Worm (Caenorhabditis elegans) whole organism, L4 larva: ENCODE results near the gene gcst-1.
A peak's percentile ranks its signal among the peaks of the same experiment; 100 is the strongest.

ENCODE experiments used
- F26F4.8 ChIP-seq: fragments of 200-800 bp; sonication (Bioruptor generic); conservative IDR thresholded peaks from 2 replicates; pipeline ENCODE4 v1.3.6; 2022; ENCODE audit warnings: missing genetic modification characterization, missing compliant biosample characterization
- F37D6.2 ChIP-seq: sonication (generic microtip); optimal IDR thresholded peaks from 2 replicates; lab custom pipeline; 2016; ENCODE audit warnings: mild to moderate bottlenecking, missing genetic modification characterization, missing compliant biosample characterization
- R02D3.7 ChIP-seq: fragments of 150-350 bp; sonication (generic microtip); optimal IDR thresholded peaks from 3 replicates; lab custom pipeline; 2014; ENCODE audit warnings: missing biosample characterization, missing genetic modification characterization
- T26A8.4 ChIP-seq: fragments of 200-800 bp; sonication (Bioruptor generic); IDR thresholded peaks from 2 replicates; pipeline ENCODE4 v1.3.6; 2022; ENCODE audit warnings: missing genetic modification characterization, missing compliant biosample characterization
- Y105C5A.15 ChIP-seq: fragments of 200-800 bp; sonication (Bioruptor generic); IDR thresholded peaks from 2 replicates; pipeline ENCODE4 v1.3.6; 2022; ENCODE audit warnings: missing genetic modification characterization, missing compliant biosample characterization
- Y48G9A.11 ChIP-seq: fragments of 200-800 bp; sonication (Bioruptor generic); IDR thresholded peaks from 2 replicates; pipeline ENCODE4 v1.3.6; 2022; ENCODE audit warnings: missing genetic modification reagents, missing genetic modification characterization, missing compliant biosample characterization
- Y75B8A.6 ChIP-seq: fragments of 200-800 bp; sonication (Bioruptor generic); IDR thresholded peaks from 2 replicates; pipeline ENCODE4 v1.3.6; 2022; ENCODE audit warnings: missing genetic modification reagents, missing genetic modification characterization, missing compliant biosample characterization
- aha-1 ChIP-seq: fragments of 150-350 bp; peaks from one replicate; lab custom pipeline; 2014; ENCODE audit warnings: missing biosample characterization, missing genetic modification characterization
- arid-1 ChIP-seq: fragments of 200-800 bp; sonication (Bioruptor generic); conservative IDR thresholded peaks from 2 replicates; pipeline ENCODE4 v1.3.6; 2022; ENCODE audit warnings: missing genetic modification reagents, missing genetic modification characterization, missing compliant biosample characterization
- ceh-62 ChIP-seq: sonication (generic microtip); optimal IDR thresholded peaks from 2 replicates; lab custom pipeline; 2017; ENCODE audit warnings: missing biosample characterization, missing genetic modification characterization
- ces-1 ChIP-seq: fragments of 150-350 bp; sonication (generic microtip); optimal IDR thresholded peaks from 4 replicates; lab custom pipeline; 2014; ENCODE audit warnings: missing biosample characterization, missing genetic modification reagents, missing genetic modification characterization
- ctbp-1 ChIP-seq: fragments of 200-800 bp; sonication (Bioruptor generic); IDR thresholded peaks from 2 replicates; pipeline ENCODE4 v1.3.6; 2022; ENCODE audit warnings: missing genetic modification reagents, missing genetic modification characterization, missing compliant biosample characterization
- dmd-6 ChIP-seq: fragments of 200-800 bp; sonication (Bioruptor generic); IDR thresholded peaks from 2 replicates; pipeline ENCODE4 v1.3.6; 2022; ENCODE audit warnings: missing genetic modification reagents, missing genetic modification characterization, missing compliant biosample characterization
- dpl-1 ChIP-seq: fragments of 150-350 bp; optimal IDR thresholded peaks from 2 replicates; lab custom pipeline; 2014; ENCODE audit warnings: missing biosample characterization, missing genetic modification reagents, missing genetic modification characterization
- dve-1 ChIP-seq: sonication (generic microtip); optimal IDR thresholded peaks from 2 replicates; lab custom pipeline; 2017; ENCODE audit warnings: antibody characterized with exemption, mild to moderate bottlenecking, missing genetic modification characterization, missing compliant biosample characterization; ENCODE audit not compliant: insufficient read depth
- egl-43 ChIP-seq: fragments of 200-800 bp; sonication (Bioruptor generic); IDR thresholded peaks from 2 replicates; pipeline ENCODE4 v1.3.6; 2022; ENCODE audit warnings: missing genetic modification reagents, missing genetic modification characterization, missing compliant biosample characterization
- fkh-10 ChIP-seq: fragments of 150-350 bp; optimal IDR thresholded peaks from 2 replicates; lab custom pipeline; 2014; ENCODE audit warnings: missing biosample characterization, missing genetic modification reagents, missing genetic modification characterization
- fos-1 ChIP-seq: fragments of 150-350 bp; optimal IDR thresholded peaks from 2 replicates; lab custom pipeline; 2014; ENCODE audit warnings: missing biosample characterization, missing genetic modification characterization
- gei-8 ChIP-seq: fragments of 200-800 bp; sonication (Bioruptor generic); optimal IDR thresholded peaks from 2 replicates; lab custom pipeline; 2018; ENCODE audit warnings: mild to moderate bottlenecking, missing genetic modification characterization, missing compliant biosample characterization
- hif-1 ChIP-seq, 2 experiments: sonication (generic microtip); optimal IDR thresholded peaks; 2 replicates each; lab custom pipeline; 2016 to 2017; ENCODE audit warnings: missing compliant biosample characterization in 2 of 2, missing genetic modification characterization in 2 of 2, missing genetic modification reagents in 2 of 2, missing genotype in 2 of 2, mild to moderate bottlenecking in 1 of 2
- lim-7 ChIP-seq: fragments of 200-800 bp; sonication (Bioruptor generic); IDR thresholded peaks from 2 replicates; pipeline ENCODE4 v1.3.6; 2022; ENCODE audit warnings: missing genetic modification characterization, missing compliant biosample characterization
- lin-1 ChIP-seq: fragments of 200-800 bp; sonication (Bioruptor generic); IDR thresholded peaks from 2 replicates; pipeline ENCODE4 v1.3.6; 2022; ENCODE audit warnings: missing genetic modification reagents, missing genetic modification characterization, missing compliant biosample characterization
- lin-13 ChIP-seq: fragments of 150-350 bp; optimal IDR thresholded peaks from 2 replicates; lab custom pipeline; 2014; ENCODE audit warnings: missing biosample characterization, missing genetic modification reagents, missing genetic modification characterization
- lin-29 ChIP-seq: fragments of 200-800 bp; sonication (Bioruptor generic); IDR thresholded peaks from 2 replicates; pipeline ENCODE4 v1.3.6; 2022; ENCODE audit warnings: missing genetic modification reagents, missing genetic modification characterization, missing compliant biosample characterization
- lin-39 ChIP-seq: fragments of 150-350 bp; optimal IDR thresholded peaks from 2 replicates; lab custom pipeline; 2014; ENCODE audit warnings: missing biosample characterization, missing genetic modification reagents, missing genetic modification characterization
- lir-3 ChIP-seq: sonication (generic microtip); optimal IDR thresholded peaks from 2 replicates; lab custom pipeline; 2016; ENCODE audit warnings: mild to moderate bottlenecking, missing genetic modification characterization, missing compliant biosample characterization
- mep-1 ChIP-seq: fragments of 150-350 bp; sonication (generic microtip); optimal IDR thresholded peaks from 3 replicates; lab custom pipeline; 2014; ENCODE audit warnings: missing biosample characterization, missing genetic modification characterization
- mxl-3 ChIP-seq: fragments of 200-800 bp; sonication (Bioruptor generic); optimal IDR thresholded peaks from 2 replicates; lab custom pipeline; 2018; ENCODE audit warnings: mild to moderate bottlenecking, missing genetic modification characterization, missing compliant biosample characterization
- nhr-10 ChIP-seq: fragments of 150-350 bp; optimal IDR thresholded peaks from 2 replicates; lab custom pipeline; 2014; ENCODE audit warnings: missing biosample characterization, missing genetic modification characterization
- nhr-102 ChIP-seq: sonication (generic microtip); optimal IDR thresholded peaks from 2 replicates; lab custom pipeline; 2016; ENCODE audit warnings: mild to moderate bottlenecking, missing genetic modification characterization, moderate library complexity, missing compliant biosample characterization
- nhr-25 ChIP-seq: sonication (generic microtip); optimal IDR thresholded peaks from 2 replicates; lab custom pipeline; 2017; ENCODE audit warnings: missing genetic modification characterization, mild to moderate bottlenecking, missing compliant biosample characterization, antibody characterized with exemption, moderate library complexity, borderline replicate concordance; ENCODE audit not compliant: insufficient read depth
- nhr-76 ChIP-seq: fragments of 150-350 bp; optimal IDR thresholded peaks from 2 replicates; lab custom pipeline; 2014; ENCODE audit warnings: missing biosample characterization, missing genetic modification characterization
- pha-4 ChIP-seq, 2 experiments: fragments of 150-350 bp in 1 of 2; fragments of 200-800 bp in 1 of 2; sonication (Bioruptor generic) in 1 of 2; IDR thresholded peaks in 1 of 2; optimal IDR thresholded peaks in 1 of 2; 2 replicates each; pipeline versions ENCODE4 v1.3.6 to Lab custom; 2014 to 2022; ENCODE audit warnings: missing genetic modification characterization in 2 of 2, missing genetic modification reagents in 2 of 2, missing biosample characterization in 1 of 2, missing compliant biosample characterization in 1 of 2
- saeg-2 ChIP-seq: fragments of 200-800 bp; sonication (Bioruptor generic); IDR thresholded peaks from 2 replicates; pipeline ENCODE4 v1.3.6; 2022; ENCODE audit warnings: missing genetic modification reagents, missing genetic modification characterization, missing compliant biosample characterization
- set-16 ChIP-seq: fragments of 200-800 bp; sonication (Bioruptor generic); IDR thresholded peaks from 2 replicates; pipeline ENCODE4 v1.3.6; 2022; ENCODE audit warnings: missing genetic modification reagents, missing genetic modification characterization, missing compliant biosample characterization
- skn-1 ChIP-seq: fragments of 150-350 bp; optimal IDR thresholded peaks from 2 replicates; lab custom pipeline; 2014; ENCODE audit warnings: missing biosample characterization, missing genetic modification characterization
- snpc-4 ChIP-seq: fragments of 150-350 bp; optimal IDR thresholded peaks from 2 replicates; lab custom pipeline; 2014; ENCODE audit warnings: missing biosample characterization, missing genetic modification characterization
- unc-130 ChIP-seq: sonication (generic microtip); optimal IDR thresholded peaks from 2 replicates; lab custom pipeline; 2016; ENCODE audit warnings: missing genetic modification reagents, missing genetic modification characterization, missing compliant biosample characterization
- unc-62 ChIP-seq, 3 experiments: fragments of 150-350 bp in 1 of 3; sonication (generic microtip); optimal IDR thresholded peaks in 2 of 3; peaks in 1 of 3; 1 replicate in 1 of 3; 2 replicates in 2 of 3; lab custom pipeline; 2014 to 2017; ENCODE audit warnings: missing biosample characterization in 3 of 3, missing genetic modification characterization in 3 of 3, missing genetic modification reagents in 3 of 3, missing genotype in 1 of 3
- zip-11 ChIP-seq: fragments of 200-800 bp; sonication (Bioruptor generic); IDR thresholded peaks from 2 replicates; pipeline ENCODE4 v1.3.6; 2022; ENCODE audit warnings: missing genetic modification characterization, missing compliant biosample characterization
- zip-2 ChIP-seq: fragments of 150-350 bp; optimal IDR thresholded peaks from 2 replicates; lab custom pipeline; 2014; ENCODE audit warnings: missing biosample characterization, missing genetic modification characterization
- ztf-7 ChIP-seq: fragments of 150-350 bp; optimal IDR thresholded peaks from 2 replicates; lab custom pipeline; 2014; ENCODE audit warnings: missing biosample characterization, missing genetic modification characterization

The gcst-1 gene

ce11 chrV:5704467-5704866, 8.3 kb upstream of the gcst-1 start:
- TF ChIP-seq nhr-10 (tag; lab: Kevin White, UChicago) (no peak), lin-39 (tag; lab: Kevin White, UChicago) (no peak), T26A8.4 (no peak), dve-1 (no peak), Y48G9A.11 (no peak), nhr-25 (tag; lab: Kevin White, UChicago) (no peak), ztf-7 (tag; lab: Kevin White, UChicago) (no peak), dmd-6 (GFP tag; lab: Robert Waterston, UW) (no peak), mxl-3 (no peak)
- TF ChIP-seq, all 104 proteins: peak for 0

DNA sequence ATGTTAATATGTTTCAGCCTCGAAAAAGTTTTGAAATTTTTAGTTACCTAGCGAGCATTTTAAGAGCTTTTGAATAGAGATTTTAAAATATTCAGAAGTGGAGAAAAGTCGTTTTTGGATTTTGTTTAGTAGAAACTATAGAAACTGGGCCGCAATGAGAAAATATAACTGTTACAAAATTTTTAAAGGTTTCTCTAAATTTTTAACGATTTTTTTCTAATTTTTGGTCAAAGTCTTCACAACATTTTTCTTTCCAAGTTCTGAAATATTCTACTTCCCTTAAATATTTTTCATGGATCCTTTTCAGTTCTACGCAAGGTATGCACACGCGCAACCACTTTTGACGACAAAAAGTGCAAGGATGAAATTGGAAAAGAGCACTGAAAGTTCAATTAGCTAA, 7.2 kb upstream of the gcst-1 start, which contains the start of gene peli-1:
peli-1 (plus strand) TSS at position 301 of the 400 bp plus-strand sequence.
- TF ChIP-seq ceh-62 (tag; lab: Kevin White, UChicago) (no peak), ces-1 (GFP tag; lab: Kevin White, UChicago) (no peak), aha-1 (tag; lab: Kevin White, UChicago) (peak; percentile 47)

ce11 chrV:5708331-5708730, 4.4 kb upstream of the gcst-1 start:
- TF ChIP-seq Y75B8A.6 (GFP tag; lab: Robert Waterston, UW) = no peak
- TF ChIP-seq unc-62 (GFP tag; optimal IDR thresholded peaks at IDR 0.05 in 1 of 2; lab: Kevin White, UChicago) = peak in 1 of 2 experiments; percentile 52
- no peak for TF ChIP-seq unc-62 (tag; optimal IDR thresholded peaks at IDR 0.05; lab: Kevin White, UChicago)

DNA sequence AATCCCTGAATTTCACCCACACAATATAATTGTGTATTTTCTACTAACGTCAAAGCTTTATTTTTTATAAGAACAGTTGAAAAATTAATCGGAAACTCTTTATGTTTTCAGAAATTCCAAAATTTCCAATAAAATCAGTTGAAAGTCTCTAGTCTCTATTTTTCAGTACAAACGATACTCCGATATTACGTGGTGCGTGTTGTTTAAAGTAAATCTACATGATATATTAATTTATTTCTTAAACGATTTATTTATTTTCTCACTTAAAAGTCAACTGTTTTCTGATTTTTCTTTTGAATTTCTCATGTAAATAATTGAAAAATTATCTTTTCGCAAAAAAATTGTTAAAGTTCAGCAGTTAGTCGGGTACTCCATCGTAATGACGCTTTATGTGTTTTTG, 539 bp upstream of the gcst-1 start:
- TF ChIP-seq fkh-10 (GFP tag; lab: Kevin White, UChicago) (no peak), dpl-1 (GFP tag; lab: Kevin White, UChicago) (no peak), hif-1 (tag; optimal IDR thresholded peaks at IDR 0.05; lab: Kevin White, UChicago) (no peak), Y48G9A.11 (peak; percentile 88), snpc-4 (tag; lab: Kevin White, UChicago) (no peak), Y105C5A.15 (GFP tag; lab: Robert Waterston, UW) (no peak), egl-43 (GFP tag; lab: Robert Waterston, UW) (no peak), nhr-76 (no peak), nhr-102 (tag; lab: Kevin White, UChicago) (no peak), T26A8.4 (no peak), R02D3.7 (tag; lab: Kevin White, UChicago) (peak; percentile 54), nhr-25 (tag; lab: Kevin White, UChicago) (no peak), lim-7 (GFP tag; lab: Robert Waterston, UW) (no peak), fos-1 (tag; lab: Kevin White, UChicago) (no peak), lin-1 (no peak), saeg-2 (GFP tag; lab: Robert Waterston, UW) (no peak), lin-29 (GFP tag; lab: Robert Waterston, UW) (no peak)

DNA sequence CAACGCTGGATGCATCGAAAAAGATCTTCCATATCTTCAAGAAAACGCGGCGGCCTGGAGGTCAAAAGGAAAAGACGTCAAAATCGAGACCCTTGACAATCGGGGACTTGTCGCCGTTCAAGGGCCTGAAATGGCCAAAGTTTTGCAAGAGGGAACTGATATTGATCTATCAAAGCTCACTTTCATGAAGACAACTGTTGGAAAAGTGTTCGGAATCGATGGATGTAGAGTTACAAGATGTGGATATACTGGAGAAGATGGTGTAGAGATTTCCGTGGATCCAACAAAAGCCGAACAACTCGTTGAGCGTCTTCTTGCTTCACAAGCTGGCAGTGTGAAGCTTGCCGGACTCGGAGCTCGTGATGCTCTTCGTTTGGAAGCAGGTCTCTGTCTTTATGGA, 782 bp downstream of the gcst-1 start:
- no peak for TF ChIP-seq mxl-3
- no peak for TF ChIP-seq lin-1
- TF ChIP-seq aha-1 (tag; lab: Kevin White, UChicago) = peak; percentile 96

DNA sequence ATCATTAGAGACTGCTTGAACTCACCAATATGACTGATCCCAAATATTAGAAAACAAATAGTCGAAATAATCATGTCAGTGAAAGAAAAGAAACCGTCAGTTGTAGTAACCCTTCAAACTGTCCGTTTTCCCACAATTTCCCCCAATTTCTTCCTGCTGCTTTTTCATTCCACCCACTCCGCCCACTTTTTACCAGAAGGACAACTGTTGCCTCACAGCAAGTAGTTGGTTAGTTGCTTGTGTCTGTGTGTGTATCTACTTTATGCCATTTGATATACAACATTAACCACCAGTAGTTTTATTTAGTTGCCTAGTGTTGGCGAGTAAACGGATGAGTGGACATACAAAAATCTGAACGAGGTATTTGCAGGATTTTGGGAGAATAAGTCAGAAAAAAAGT, 3.8 kb downstream of the gcst-1 start, which contains the start of gene K09H11.9:
K09H11.9 (minus strand) TSS at position 101 of the 400 bp plus-strand sequence.
- TF ChIP-seq ctbp-1 (no peak), set-16 (GFP tag; lab: Robert Waterston, UW) (no peak), Y48G9A.11 (no peak), pha-4 (GFP tag; IDR thresholded peaks at IDR 0.05; lab: Robert Waterston, UW) (no peak), pha-4 (tag; optimal IDR thresholded peaks at IDR 0.05; lab: Kevin White, UChicago) (no peak), F26F4.8 (no peak), unc-130 (GFP tag; lab: Kevin White, UChicago) (no peak), mep-1 (tag; lab: Kevin White, UChicago) (no peak), fos-1 (tag; lab: Kevin White, UChicago) (no peak), zip-11 (no peak), Y75B8A.6 (GFP tag; lab: Robert Waterston, UW) (no peak), skn-1 (tag; lab: Kevin White, UChicago) (no peak), F37D6.2 (tag; lab: Kevin White, UChicago) (no peak), arid-1 (GFP tag; lab: Robert Waterston, UW) (no peak), zip-2 (tag; lab: Kevin White, UChicago) (no peak), gei-8 (GFP tag; lab: Kevin White, UChicago) (no peak), lin-13 (no peak), lir-3 (no peak)
